Worm (Caenorhabditis elegans): ENCODE measurements around the gene R10H10.4.

DNA sequence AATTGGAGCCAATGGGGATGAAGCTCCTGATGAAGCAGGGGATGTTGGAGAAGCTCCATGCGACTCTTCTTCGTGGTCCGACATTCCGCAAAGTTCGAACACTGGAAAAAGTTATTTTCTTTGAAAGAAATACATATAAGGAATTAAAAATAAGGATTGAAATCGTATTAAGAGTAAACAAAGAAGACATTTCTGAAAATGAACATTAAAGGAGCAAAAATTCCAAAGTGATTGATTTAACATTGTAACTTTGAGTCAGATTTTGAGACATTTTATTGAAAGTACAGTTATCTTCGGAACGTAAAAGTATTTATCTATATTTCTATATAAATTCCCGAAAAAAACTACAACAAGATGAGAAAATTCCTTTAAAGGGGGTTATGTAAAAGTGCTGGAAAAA, 29.8 kb upstream of the R10H10.4 start, which contains the start of gene F13B12.1:
- TF ChIP-seq lin-35 (GFP tag; optimal IDR thresholded peaks at IDR 0.05): no peak
- no peak for TF ChIP-seq atf-7 (tag; optimal IDR thresholded peaks at IDR 0.05)
- TF ChIP-seq ztf-25 (GFP tag; IDR thresholded peaks at IDR 0.05): no peak
- no peak for TF ChIP-seq attf-3 (GFP tag; conservative IDR thresholded peaks at IDR 0.05)
- TF ChIP-seq athp-1 (tag; optimal IDR thresholded peaks at IDR 0.05): no peak
- no peak for TF ChIP-seq unc-130 (GFP tag; optimal IDR thresholded peaks at IDR 0.05)

Measured in whole organism, young adult.